Fruit fly (Drosophila melanogaster) whole organism, embryonic: Measurements from ENCODE around the gene CG14636.

Source experiments
- B-H1 ChIP-seq: fragments of 200-800 bp; sonication (Bioruptor generic); IDR thresholded peaks from 3 replicates; pipeline ENCODE4 v1.3.6; 2022; ENCODE audit warnings: missing biosample characterization, missing genetic modification characterization
- CG11247 ChIP-seq: fragments of 200-800 bp; sonication (Bioruptor generic); IDR thresholded peaks from 2 replicates; pipeline ENCODE4 v1.3.6; 2022; ENCODE audit warnings: missing biosample characterization, missing genetic modification characterization
- CG12391 ChIP-seq: fragments of 200-800 bp; sonication (Bioruptor generic); optimal IDR thresholded peaks from 3 replicates; lab custom pipeline; 2018; ENCODE audit warnings: missing biosample characterization, mild to moderate bottlenecking, missing genetic modification characterization, moderate library complexity
- CG13123 ChIP-seq: fragments of 200-800 bp; sonication (Bioruptor generic); optimal IDR thresholded peaks from 2 replicates; lab custom pipeline; 2016; ENCODE audit warnings: missing biosample characterization, missing genetic modification characterization
- CG13287 ChIP-seq: fragments of 200-800 bp; sonication (Bioruptor generic); IDR thresholded peaks from 2 replicates; pipeline ENCODE4 v1.3.6; 2022; ENCODE audit warnings: missing biosample characterization, missing genetic modification characterization; ENCODE audit not compliant: partially characterized antibody
- CG13424 ChIP-seq: fragments of 200-800 bp; sonication (Bioruptor generic); optimal IDR thresholded peaks from 2 replicates; lab custom pipeline; 2019; ENCODE audit warnings: missing biosample characterization, mild to moderate bottlenecking, missing genetic modification characterization, moderate library complexity
- CG13894 ChIP-seq: fragments of 200-800 bp; sonication (Bioruptor generic); optimal IDR thresholded peaks from 3 replicates; lab custom pipeline; 2018; ENCODE audit warnings: missing biosample characterization, mild to moderate bottlenecking, missing genetic modification characterization, moderate library complexity
- CG14441 ChIP-seq: fragments of 200-800 bp; sonication (Bioruptor generic); IDR thresholded peaks from 2 replicates; pipeline ENCODE4 v1.3.6; 2022; ENCODE audit warnings: missing biosample characterization, missing genetic modification characterization
- CG14965 ChIP-seq: fragments of 200-800 bp; sonication (Bioruptor generic); optimal IDR thresholded peaks from 2 replicates; lab custom pipeline; 2016; ENCODE audit warnings: missing biosample characterization, missing genetic modification characterization, borderline replicate concordance
- CG17186 ChIP-seq: fragments of 200-800 bp; sonication (Bioruptor generic); optimal IDR thresholded peaks from 3 replicates; lab custom pipeline; 2017; ENCODE audit warnings: missing biosample characterization, missing genetic modification reagents, missing genetic modification characterization
- CG17612 ChIP-seq: fragments of 200-800 bp; sonication (Bioruptor generic); IDR thresholded peaks from 2 replicates; pipeline ENCODE4 v1.3.6; 2022; ENCODE audit warnings: missing biosample characterization, missing genetic modification characterization
- CG18764 ChIP-seq: fragments of 200-800 bp; sonication (Bioruptor generic); optimal IDR thresholded peaks from 3 replicates; lab custom pipeline; 2016; ENCODE audit warnings: missing biosample characterization, missing genetic modification characterization
- CG34224 ChIP-seq: fragments of 200-800 bp; sonication (Bioruptor generic); IDR thresholded peaks from 3 replicates; pipeline ENCODE4 v1.3.6; 2022; ENCODE audit warnings: missing biosample characterization, missing genetic modification characterization; ENCODE audit not compliant: partially characterized antibody
- CG4707 ChIP-seq: fragments of 200-800 bp; sonication (Bioruptor generic); optimal IDR thresholded peaks from 2 replicates; lab custom pipeline; 2018; ENCODE audit warnings: missing biosample characterization, mild to moderate bottlenecking, missing genetic modification characterization, moderate library complexity
- CG4730 ChIP-seq: fragments of 200-800 bp; sonication (Bioruptor generic); IDR thresholded peaks from 2 replicates; pipeline ENCODE4 v1.3.6; 2022; ENCODE audit warnings: missing biosample characterization, missing genetic modification characterization
- CG7357 ChIP-seq: fragments of 200-800 bp; sonication (Bioruptor generic); IDR thresholded peaks from 3 replicates; pipeline ENCODE4 v1.3.6; 2022; ENCODE audit warnings: missing biosample characterization, missing genetic modification characterization
- CG7372 ChIP-seq: fragments of 200-800 bp; sonication (Bioruptor generic); IDR thresholded peaks from 2 replicates; pipeline ENCODE4 v1.3.6; 2022; ENCODE audit warnings: missing biosample characterization, missing genetic modification characterization
- CG7556 ChIP-seq: fragments of 200-800 bp; sonication (Bioruptor generic); optimal IDR thresholded peaks from 2 replicates; lab custom pipeline; 2017; ENCODE audit warnings: missing biosample characterization, mild to moderate bottlenecking, missing genetic modification characterization
- CG8089 ChIP-seq: fragments of 200-800 bp; sonication (Bioruptor generic); optimal IDR thresholded peaks from 3 replicates; lab custom pipeline; 2016; ENCODE audit warnings: missing biosample characterization, missing genetic modification characterization
- CG9817 ChIP-seq: fragments of 200-800 bp; sonication (Bioruptor generic); optimal IDR thresholded peaks from 2 replicates; lab custom pipeline; 2018; ENCODE audit warnings: missing biosample characterization, mild to moderate bottlenecking, missing genetic modification characterization, moderate library complexity
- CTCF ChIP-seq: fragments of 200-800 bp; sonication (Bioruptor generic); optimal IDR thresholded peaks from 2 replicates; lab custom pipeline; 2017; ENCODE audit warnings: missing biosample characterization, mild to moderate bottlenecking, missing genetic modification characterization, moderate library complexity
- Dref ChIP-seq: fragments of 200-800 bp; sonication (Bioruptor generic); IDR thresholded peaks from 2 replicates; pipeline ENCODE4 v1.3.6; 2022; ENCODE audit warnings: missing biosample characterization, missing genetic modification characterization
- E2f2 ChIP-seq: fragments of 200-800 bp; sonication (Bioruptor generic); IDR thresholded peaks from 2 replicates; pipeline ENCODE4 v1.3.6; 2022; ENCODE audit warnings: missing biosample characterization, missing genetic modification characterization
- HLH54F ChIP-seq: fragments of 200-800 bp; sonication (Bioruptor generic); optimal IDR thresholded peaks from 3 replicates; lab custom pipeline; 2016; ENCODE audit warnings: missing biosample characterization, missing genetic modification characterization
- Med ChIP-seq: fragments of 200-800 bp; sonication (Bioruptor generic); peaks from one replicate; lab custom pipeline; 2016; ENCODE audit warnings: missing biosample characterization, missing genetic modification characterization, mild to moderate bottlenecking, inconsistent platforms, moderate library complexity
- Nf-YA ChIP-seq: fragments of 200-800 bp; sonication (Bioruptor generic); IDR thresholded peaks from 2 replicates; pipeline ENCODE4 v1.3.6; 2022; ENCODE audit warnings: missing biosample characterization, missing genetic modification characterization
- Oli ChIP-seq: fragments of 200-800 bp; sonication (Bioruptor generic); optimal IDR thresholded peaks from 2 replicates; lab custom pipeline; 2018; ENCODE audit warnings: missing biosample characterization, mild to moderate bottlenecking, missing genetic modification characterization, moderate library complexity
- Opbp ChIP-seq: fragments of 200-800 bp; sonication (Bioruptor generic); IDR thresholded peaks from 3 replicates; pipeline ENCODE4 v1.3.6; 2022; ENCODE audit warnings: missing biosample characterization, missing genetic modification characterization; ENCODE audit not compliant: partially characterized antibody
- Sin3A ChIP-seq: fragments of >200 bp; optimal IDR thresholded peaks from 2 replicates; lab custom pipeline; 2018
- al ChIP-seq: fragments of 200-800 bp; sonication (Bioruptor generic); IDR thresholded peaks from 2 replicates; pipeline ENCODE4 v1.3.6; 2022; ENCODE audit warnings: missing biosample characterization, missing genetic modification characterization
- ara ChIP-seq: fragments of 200-800 bp; sonication (Bioruptor generic); IDR thresholded peaks from 2 replicates; pipeline ENCODE4 v1.3.6; 2022; ENCODE audit warnings: missing biosample characterization, missing genetic modification characterization
- bsh ChIP-seq, 2 experiments: fragments of 200-800 bp; sonication (Bioruptor generic); optimal IDR thresholded peaks; 2 replicates each; lab custom pipeline; 2017 to 2018; ENCODE audit warnings: mild to moderate bottlenecking in 2 of 2, missing biosample characterization in 2 of 2, missing genetic modification characterization in 2 of 2, moderate library complexity in 1 of 2
- chn ChIP-seq: fragments of 200-800 bp; sonication (Bioruptor generic); optimal IDR thresholded peaks from 2 replicates; lab custom pipeline; 2016; ENCODE audit warnings: missing biosample characterization, missing genetic modification characterization
- crc ChIP-seq: fragments of 200-800 bp; sonication (Bioruptor generic); optimal IDR thresholded peaks from 2 replicates; lab custom pipeline; 2016; ENCODE audit warnings: missing biosample characterization, missing genetic modification characterization
- crol ChIP-seq: fragments of 200-800 bp; sonication (Bioruptor generic); IDR thresholded peaks from 2 replicates; pipeline ENCODE4 v1.3.6; 2022; ENCODE audit warnings: missing biosample characterization, missing genetic modification characterization
- crp ChIP-seq, 2 experiments: fragments of 200-800 bp; sonication (Bioruptor generic); optimal IDR thresholded peaks; 2 replicates in 1 of 2; 3 replicates in 1 of 2; lab custom pipeline; 2017; ENCODE audit warnings: missing biosample characterization in 2 of 2, missing genetic modification characterization in 2 of 2, mild to moderate bottlenecking in 1 of 2, moderate library complexity in 1 of 2
- cwo ChIP-seq: fragments of 200-800 bp; sonication (Bioruptor generic); optimal IDR thresholded peaks from 3 replicates; lab custom pipeline; 2017; ENCODE audit warnings: missing biosample characterization, missing genetic modification characterization, mild to moderate bottlenecking, moderate library complexity, missing genetic modification reagents
- fu2 ChIP-seq: fragments of 200-800 bp; sonication (Bioruptor generic); optimal IDR thresholded peaks from 2 replicates; lab custom pipeline; 2016; ENCODE audit warnings: missing biosample characterization, missing genetic modification characterization
- gt ChIP-seq: fragments of 200-800 bp; sonication (Bioruptor generic); IDR thresholded peaks from 2 replicates; pipeline ENCODE4 v1.3.6; 2022; ENCODE audit warnings: missing biosample characterization, missing genetic modification characterization
- h ChIP-seq: fragments of >200 bp; optimal IDR thresholded peaks from 2 replicates; lab custom pipeline; 2017
- jing ChIP-seq: fragments of 200-800 bp; sonication (Bioruptor generic); optimal IDR thresholded peaks from 2 replicates; lab custom pipeline; 2018; ENCODE audit warnings: missing biosample characterization, mild to moderate bottlenecking, missing genetic modification characterization
- ken ChIP-seq: fragments of 200-800 bp; sonication (Bioruptor generic); IDR thresholded peaks from 3 replicates; pipeline ENCODE4 v1.3.6; 2022; ENCODE audit warnings: missing biosample characterization, missing genetic modification characterization
- lbe ChIP-seq: fragments of 200-800 bp; sonication (Bioruptor generic); optimal IDR thresholded peaks from 2 replicates; lab custom pipeline; 2016; ENCODE audit warnings: missing biosample characterization, mild to moderate bottlenecking, missing genetic modification characterization
- lola ChIP-seq, 3 experiments: fragments of >200 bp in 2 of 3; fragments of 200-800 bp in 1 of 3; sonication (Bioruptor generic) in 1 of 3; optimal IDR thresholded peaks; 2 replicates each; lab custom pipeline; 2017 to 2019; ENCODE audit warnings: missing biosample characterization in 3 of 3, missing genetic modification characterization in 3 of 3, mild to moderate bottlenecking in 1 of 3, moderate library complexity in 1 of 3
- luna ChIP-seq: fragments of 200-800 bp; sonication (Bioruptor generic); optimal IDR thresholded peaks from 2 replicates; lab custom pipeline; 2016; ENCODE audit warnings: missing biosample characterization, missing genetic modification characterization
- phol ChIP-seq: fragments of 200-800 bp; sonication (Bioruptor generic); optimal IDR thresholded peaks from 3 replicates; lab custom pipeline; 2018; ENCODE audit warnings: missing biosample characterization, mild to moderate bottlenecking, missing genetic modification characterization, moderate library complexity
- ranshi ChIP-seq: fragments of 200-800 bp; sonication (Bioruptor generic); IDR thresholded peaks from 2 replicates; pipeline ENCODE4 v1.3.6; 2022; ENCODE audit warnings: missing biosample characterization, missing genetic modification characterization
- repo ChIP-seq: fragments of 200-800 bp; sonication (Bioruptor generic); optimal IDR thresholded peaks from 2 replicates; lab custom pipeline; 2016; ENCODE audit warnings: missing biosample characterization, missing genetic modification characterization
- ro ChIP-seq: fragments of 200-800 bp; sonication (Bioruptor generic); IDR thresholded peaks from 2 replicates; pipeline ENCODE4 v1.3.6; 2022; ENCODE audit warnings: missing biosample characterization, missing genetic modification characterization
- shn ChIP-seq: fragments of 200-800 bp; sonication (Bioruptor generic); optimal IDR thresholded peaks from 3 replicates; lab custom pipeline; 2016; ENCODE audit warnings: missing biosample characterization, missing genetic modification characterization
- sr ChIP-seq: fragments of 200-800 bp; sonication (Bioruptor generic); IDR thresholded peaks from 3 replicates; pipeline ENCODE4 v1.3.6; 2022; ENCODE audit warnings: missing biosample characterization, missing genetic modification characterization
- tx ChIP-seq: fragments of 200-800 bp; sonication (Bioruptor generic); optimal IDR thresholded peaks from 2 replicates; lab custom pipeline; 2016; ENCODE audit warnings: missing biosample characterization, missing genetic modification characterization
- zfh2 ChIP-seq: fragments of 200-800 bp; sonication (Bioruptor generic); optimal IDR thresholded peaks from 2 replicates; lab custom pipeline; 2016; ENCODE audit warnings: missing biosample characterization, missing genetic modification characterization

Gene CG14636

DNA sequence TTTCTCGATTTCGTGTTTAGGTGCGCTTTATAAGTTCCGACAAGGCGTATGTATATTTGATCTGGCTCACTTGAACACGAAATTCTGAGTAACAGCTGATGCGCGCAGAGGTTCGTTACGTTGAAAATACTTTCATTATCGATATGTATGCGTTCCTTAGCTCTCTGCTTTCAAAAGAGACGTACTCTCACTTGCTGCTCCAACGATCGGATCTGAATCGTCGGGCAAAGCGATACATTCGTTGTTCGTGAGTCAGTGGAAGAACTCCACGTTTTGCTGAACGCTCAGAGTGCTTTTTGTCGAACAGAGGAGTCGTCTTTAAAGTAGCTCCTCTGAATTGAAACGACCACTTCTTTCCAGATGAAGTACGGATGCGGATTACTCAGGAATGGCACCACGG lies 18.1 kb downstream of the CG14636 start, which contains the start of gene beta-Man (continued):
- no peak for TF ChIP-seq chn (GFP tag; lab: Kevin White, UChicago)
- TF ChIP-seq E2f2: peak; percentile 34; the same call in 1 of the 2 replicates
- TF ChIP-seq Med (GFP tag; lab: Kevin White, UChicago): peak; percentile 29
- no peak for TF ChIP-seq CG14965 (GFP tag; lab: Kevin White, UChicago)
- TF ChIP-seq CG12391 (tag; lab: Kevin White, UChicago): no peak
- TF ChIP-seq ro (GFP tag; lab: Robert Waterston, UW): no peak
- TF ChIP-seq lbe (GFP tag; lab: Kevin White, UChicago): no peak
- peak; percentile 33 for TF ChIP-seq CG13894 (tag; lab: Kevin White, UChicago)
- peak; percentile 73; the same call in 2 of the 3 replicates for TF ChIP-seq Opbp
- no peak for TF ChIP-seq ara (GFP tag; lab: Robert Waterston, UW)
- no peak for TF ChIP-seq CG13123 (GFP tag; lab: Kevin White, UChicago)
- no peak for TF ChIP-seq ken (GFP tag; lab: Robert Waterston, UW)
- TF ChIP-seq B-H1 (GFP tag; lab: Robert Waterston, UW): no peak
- TF ChIP-seq CG13287 (GFP tag; lab: Robert Waterston, UW): peak; percentile 47; the same call in 1 of the 2 replicates
- no peak for TF ChIP-seq CG14441
- TF ChIP-seq lola (GFP tag; optimal IDR thresholded peaks at IDR 0.05; lab: Kevin White, UChicago): no peak
- TF ChIP-seq CG8089 (GFP tag; lab: Kevin White, UChicago): no peak
- TF ChIP-seq CG4707 (GFP tag; lab: Kevin White, UChicago): no peak
- TF ChIP-seq crol (GFP tag; lab: Robert Waterston, UW): no peak
- TF ChIP-seq fu2: no peak
- no peak for TF ChIP-seq h (lab: Kevin White, UChicago)
- TF ChIP-seq tx: no peak
- no peak for TF ChIP-seq Oli
- peak; percentile 79 for TF ChIP-seq CG17186 (GFP tag; lab: Kevin White, UChicago)
- TF ChIP-seq CG7556 (GFP tag; lab: Kevin White, UChicago): no peak
- no peak for TF ChIP-seq CG13424
- TF ChIP-seq CG18764 (GFP tag; lab: Kevin White, UChicago): no peak
- no peak for TF ChIP-seq CG17612 (GFP tag; lab: Robert Waterston, UW)
- no peak for TF ChIP-seq CG4730
- peak; percentile 53 to 92 for TF ChIP-seq crp (GFP tag; optimal IDR thresholded peaks at IDR 0.05; lab: Kevin White, UChicago)
- no peak for TF ChIP-seq CG9817 (tag; lab: Kevin White, UChicago)
- TF ChIP-seq CG7372: no peak
- no peak for TF ChIP-seq ranshi (GFP tag; lab: Robert Waterston, UW)
- no peak for TF ChIP-seq al (GFP tag; lab: Robert Waterston, UW)
- TF ChIP-seq luna (GFP tag; lab: Kevin White, UChicago): no peak
- TF ChIP-seq shn (GFP tag; lab: Kevin White, UChicago): no peak
- no peak for TF ChIP-seq phol (tag; lab: Kevin White, UChicago)
- TF ChIP-seq Dref (GFP tag; lab: Robert Waterston, UW): peak; percentile 57
- TF ChIP-seq repo (GFP tag; lab: Kevin White, UChicago): no peak
- TF ChIP-seq cwo: no peak
- TF ChIP-seq CG7357 (GFP tag; lab: Robert Waterston, UW): no peak
- TF ChIP-seq Sin3A: no peak
- TF ChIP-seq crc (GFP tag; lab: Kevin White, UChicago): no peak
- no peak for TF ChIP-seq zfh2 (GFP tag; lab: Kevin White, UChicago)
- no peak for TF ChIP-seq bsh (GFP tag; optimal IDR thresholded peaks at IDR 0.05; lab: Kevin White, UChicago)
- no peak for TF ChIP-seq CTCF (GFP tag; lab: Kevin White, UChicago)
- TF ChIP-seq CG11247: no peak
- peak; percentile 27; the same call in 1 of the 3 replicates for TF ChIP-seq CG34224 (GFP tag; lab: Robert Waterston, UW)
- TF ChIP-seq jing (GFP tag; lab: Kevin White, UChicago): no peak
- TF ChIP-seq sr: no peak
- TF ChIP-seq HLH54F (GFP tag; lab: Kevin White, UChicago): no peak
- no peak for TF ChIP-seq gt
- no peak for TF ChIP-seq Nf-YA (GFP tag; lab: Robert Waterston, UW)
